Worm (Caenorhabditis elegans) whole organism, L1 larva: ENCODE measurements around the gene rgs-9.

Experiments used
- ceh-90 ChIP-seq: sonication (generic microtip); optimal IDR thresholded peaks from 2 replicates; lab custom pipeline; 2016; ENCODE audit warnings: missing genetic modification characterization, missing compliant biosample characterization
- fkh-10 ChIP-seq: sonication (generic microtip); optimal IDR thresholded peaks from 2 replicates; lab custom pipeline; 2017; ENCODE audit warnings: missing biosample characterization, missing genetic modification reagents, missing genetic modification characterization
- jun-1 ChIP-seq: fragments of 150-350 bp; optimal IDR thresholded peaks from 2 replicates; lab custom pipeline; 2014; ENCODE audit warnings: missing biosample characterization, missing genetic modification reagents, missing genetic modification characterization
- lin-15B ChIP-seq: fragments of 150-350 bp; sonication (generic microtip); optimal IDR thresholded peaks from 3 replicates; lab custom pipeline; 2014; ENCODE audit warnings: missing biosample characterization, missing genetic modification characterization
- lir-3 ChIP-seq: sonication (generic microtip); optimal IDR thresholded peaks from 2 replicates; lab custom pipeline; 2016; ENCODE audit warnings: mild to moderate bottlenecking, missing genetic modification characterization, moderate library complexity, missing compliant biosample characterization; ENCODE audit not compliant: poor library complexity
- lsy-2 ChIP-seq, 2 experiments: fragments of 150-350 bp; optimal IDR thresholded peaks; 2 replicates each; lab custom pipeline; 2014; ENCODE audit warnings: missing biosample characterization in 2 of 2, missing genetic modification characterization in 2 of 2
- nhr-28 ChIP-seq: fragments of 150-350 bp; optimal IDR thresholded peaks from 2 replicates; lab custom pipeline; 2014; ENCODE audit warnings: missing biosample characterization, missing genetic modification characterization
- nhr-76 ChIP-seq: sonication (generic microtip); optimal IDR thresholded peaks from 2 replicates; lab custom pipeline; 2017; ENCODE audit warnings: missing biosample characterization, missing genetic modification characterization
- snpc-4 ChIP-seq: fragments of 150-350 bp; optimal IDR thresholded peaks from 2 replicates; lab custom pipeline; 2014; ENCODE audit warnings: missing biosample characterization, missing genetic modification characterization
- unc-30 ChIP-seq: sonication (generic microtip); optimal IDR thresholded peaks from 2 replicates; lab custom pipeline; 2017; ENCODE audit warnings: missing biosample characterization, missing genetic modification characterization
- unc-86 ChIP-seq: sonication (generic microtip); optimal IDR thresholded peaks from 2 replicates; lab custom pipeline; 2016; ENCODE audit warnings: missing genetic modification characterization, missing compliant biosample characterization
- xbp-1 ChIP-seq: sonication (generic microtip); optimal IDR thresholded peaks from 2 replicates; lab custom pipeline; 2016; ENCODE audit warnings: missing genetic modification characterization, missing compliant biosample characterization
- zag-1 ChIP-seq: fragments of 150-350 bp; optimal IDR thresholded peaks from 2 replicates; lab custom pipeline; 2014; ENCODE audit warnings: missing biosample characterization, missing genetic modification characterization
- ztf-4 ChIP-seq: fragments of 150-350 bp; optimal IDR thresholded peaks from 2 replicates; lab custom pipeline; 2014; ENCODE audit warnings: missing biosample characterization, missing genetic modification characterization

DNA sequence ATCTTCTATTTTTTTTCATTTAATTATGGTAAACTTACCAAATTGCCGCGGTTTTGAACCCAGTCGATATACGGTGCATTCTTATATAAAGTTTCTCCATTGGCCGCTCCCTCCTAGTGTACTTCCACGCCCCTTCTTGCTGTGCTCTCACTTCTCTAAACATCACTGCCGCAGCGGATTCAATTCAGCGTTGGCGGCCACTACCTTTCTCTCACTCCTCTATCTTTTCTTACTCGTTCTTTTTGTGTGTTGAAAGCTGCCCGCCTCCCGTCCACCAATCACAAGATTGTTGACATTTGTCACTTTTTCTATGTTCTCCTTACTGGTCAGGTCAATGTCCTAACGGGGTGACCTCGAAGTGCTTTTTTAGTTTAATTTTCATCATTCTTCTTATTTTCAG is 44.1 kb upstream of the rgs-9 start:
- TF ChIP-seq ceh-90, result no peak
- no peak for TF ChIP-seq unc-86 (tag; lab: Kevin White, UChicago)
- no peak for TF ChIP-seq nhr-28 (tag; lab: Kevin White, UChicago)
- TF ChIP-seq lir-3 (tag; lab: Kevin White, UChicago), result no peak
- TF ChIP-seq xbp-1 (tag; lab: Kevin White, UChicago), result peak; percentile 26
- TF ChIP-seq lin-15B (tag; lab: Kevin White, UChicago), result no peak
- no peak for TF ChIP-seq ztf-4 (tag; lab: Kevin White, UChicago)
- no peak for TF ChIP-seq unc-30 (tag; lab: Kevin White, UChicago)
- peak in 1 of 2 experiments; percentile 81 for TF ChIP-seq lsy-2 (tag; optimal IDR thresholded peaks at IDR 0.05; lab: Kevin White, UChicago)
- TF ChIP-seq zag-1 (tag; lab: Kevin White, UChicago), result no peak
- TF ChIP-seq fkh-10, result no peak
- TF ChIP-seq snpc-4 (tag; lab: Kevin White, UChicago), result no peak
- no peak for TF ChIP-seq jun-1 (tag; lab: Kevin White, UChicago)
- TF ChIP-seq nhr-76 (tag; lab: Kevin White, UChicago), result no peak
